Worm (Caenorhabditis elegans) whole organism, young adult: ENCODE measurements around the gene dao-6.

Experiments used
- C17E4.6 ChIP-seq: fragments of 200-800 bp; sonication (Bioruptor generic); IDR thresholded peaks from 2 replicates; pipeline ENCODE4 v1.3.6; 2022; ENCODE audit warnings: missing genetic modification reagents, missing genetic modification characterization, missing compliant biosample characterization
- D2030.7 ChIP-seq: fragments of 200-800 bp; sonication (Bioruptor generic); IDR thresholded peaks from 2 replicates; pipeline ENCODE4 v1.3.6; 2022; ENCODE audit warnings: missing genetic modification reagents, missing genetic modification characterization, missing compliant biosample characterization
- F10E7.11 ChIP-seq: sonication (generic microtip); optimal IDR thresholded peaks from 2 replicates; lab custom pipeline; 2017; ENCODE audit warnings: mild to moderate bottlenecking, missing genetic modification characterization, moderate library complexity, missing compliant biosample characterization
- F23B12.7 ChIP-seq: sonication (generic microtip); optimal IDR thresholded peaks from 2 replicates; lab custom pipeline; 2017; ENCODE audit warnings: missing genetic modification characterization, mild to moderate bottlenecking, missing compliant biosample characterization, antibody characterized with exemption, moderate library complexity; ENCODE audit not compliant: insufficient read depth
- F33H1.4 ChIP-seq: fragments of 200-800 bp; sonication (Bioruptor generic); IDR thresholded peaks from 2 replicates; pipeline ENCODE4 v1.3.6; 2022; ENCODE audit warnings: missing genetic modification reagents, missing genetic modification characterization, missing compliant biosample characterization
- F49E8.2 ChIP-seq: sonication (generic microtip); optimal IDR thresholded peaks from 3 replicates; lab custom pipeline; 2017; ENCODE audit warnings: missing genetic modification characterization, mild to moderate bottlenecking, missing compliant biosample characterization, antibody characterized with exemption, moderate library complexity; ENCODE audit not compliant: insufficient read depth
- F57C9.4 ChIP-seq: sonication (generic microtip); optimal IDR thresholded peaks from 2 replicates; lab custom pipeline; 2017; ENCODE audit warnings: mild to moderate bottlenecking, missing genetic modification characterization, missing compliant biosample characterization
- T07F8.4 ChIP-seq: sonication (generic microtip); optimal IDR thresholded peaks from 2 replicates; lab custom pipeline; 2016; ENCODE audit warnings: mild to moderate bottlenecking, missing genetic modification characterization, moderate library complexity, missing compliant biosample characterization
- Y56A3A.18 ChIP-seq: fragments of 200-800 bp; sonication (Bioruptor generic); IDR thresholded peaks from 2 replicates; pipeline ENCODE4 v1.3.6; 2022; ENCODE audit warnings: missing genetic modification reagents, missing genetic modification characterization, missing compliant biosample characterization
- ZK185.1 ChIP-seq: sonication (generic microtip); optimal IDR thresholded peaks from 2 replicates; lab custom pipeline; 2016; ENCODE audit warnings: mild to moderate bottlenecking, missing genetic modification characterization, missing compliant biosample characterization; ENCODE audit not compliant: poor library complexity, severe bottlenecking
- akir-1 ChIP-seq: fragments of 200-800 bp; sonication (Bioruptor generic); optimal IDR thresholded peaks from 2 replicates; lab custom pipeline; 2018; ENCODE audit warnings: mild to moderate bottlenecking, missing genetic modification characterization, moderate library complexity, missing compliant biosample characterization
- aptf-3 ChIP-seq: fragments of 200-800 bp; sonication (Bioruptor generic); IDR thresholded peaks from 2 replicates; pipeline ENCODE4 v1.3.6; 2022; ENCODE audit warnings: missing genetic modification characterization, missing compliant biosample characterization
- bed-1 ChIP-seq: fragments of 200-800 bp; sonication (Bioruptor generic); IDR thresholded peaks from 2 replicates; pipeline ENCODE4 v1.3.6; 2022; ENCODE audit warnings: missing genetic modification reagents, missing genetic modification characterization, missing compliant biosample characterization
- cebp-2 ChIP-seq: fragments of 200-800 bp; sonication (Bioruptor generic); IDR thresholded peaks from 2 replicates; pipeline ENCODE4 v1.3.6; 2022; ENCODE audit warnings: missing genetic modification characterization, missing compliant biosample characterization
- ceh-27 ChIP-seq: fragments of 200-800 bp; sonication (Bioruptor generic); optimal IDR thresholded peaks from 2 replicates; lab custom pipeline; 2018; ENCODE audit warnings: mild to moderate bottlenecking, missing genetic modification characterization, moderate library complexity, missing compliant biosample characterization
- ceh-58 ChIP-seq: fragments of 200-800 bp; sonication (Bioruptor generic); IDR thresholded peaks from 2 replicates; pipeline ENCODE4 v1.3.6; 2022; ENCODE audit warnings: missing genetic modification characterization, missing compliant biosample characterization
- dpl-1 ChIP-seq: fragments of 150-350 bp; optimal IDR thresholded peaks from 2 replicates; lab custom pipeline; 2014; ENCODE audit warnings: missing biosample characterization, missing genetic modification reagents, missing genetic modification characterization
- efl-1 ChIP-seq: fragments of 150-350 bp; optimal IDR thresholded peaks from 2 replicates; lab custom pipeline; 2014; ENCODE audit warnings: missing biosample characterization, missing genetic modification reagents, missing genetic modification characterization
- ets-4 ChIP-seq: fragments of 200-800 bp; sonication (Bioruptor generic); optimal IDR thresholded peaks from 2 replicates; lab custom pipeline; 2018; ENCODE audit warnings: mild to moderate bottlenecking, missing genetic modification characterization, missing compliant biosample characterization
- fkh-3 ChIP-seq: sonication (generic microtip); optimal IDR thresholded peaks from 2 replicates; lab custom pipeline; 2016; ENCODE audit warnings: mild to moderate bottlenecking, missing genetic modification characterization, missing compliant biosample characterization
- him-1 ChIP-seq: sonication (generic microtip); optimal IDR thresholded peaks from 2 replicates; lab custom pipeline; 2016; ENCODE audit warnings: missing genotype, missing genetic modification reagents, missing genetic modification characterization, missing compliant biosample characterization
- hlh-12 ChIP-seq: sonication (generic microtip); optimal IDR thresholded peaks from 2 replicates; lab custom pipeline; 2016; ENCODE audit warnings: missing genetic modification characterization, missing compliant biosample characterization
- hmg-1.2 ChIP-seq: fragments of 200-800 bp; sonication (Bioruptor generic); IDR thresholded peaks from 2 replicates; pipeline ENCODE4 v1.3.6; 2022; ENCODE audit warnings: missing genetic modification reagents, missing genetic modification characterization, missing compliant biosample characterization
- hsf-1 ChIP-seq: fragments of 200-800 bp; sonication (Bioruptor generic); IDR thresholded peaks from 2 replicates; pipeline ENCODE4 v1.3.6; 2022; ENCODE audit warnings: missing genetic modification reagents, missing genetic modification characterization, missing compliant biosample characterization
- let-607 ChIP-seq, 2 experiments: fragments of 200-800 bp in 1 of 2; sonication (Bioruptor generic) in 1 of 2; sonication (generic microtip) in 1 of 2; optimal IDR thresholded peaks; 2 replicates each; lab custom pipeline; 2016 to 2018; ENCODE audit warnings: mild to moderate bottlenecking in 2 of 2, missing compliant biosample characterization in 2 of 2, missing genetic modification characterization in 2 of 2, moderate library complexity in 2 of 2, missing genotype in 1 of 2
- lin-26 ChIP-seq: fragments of 200-800 bp; sonication (Bioruptor generic); IDR thresholded peaks from 2 replicates; pipeline ENCODE4 v1.3.6; 2022; ENCODE audit warnings: missing genetic modification reagents, missing genetic modification characterization, missing compliant biosample characterization
- lin-40 ChIP-seq: sonication (generic microtip); optimal IDR thresholded peaks from 2 replicates; lab custom pipeline; 2016; ENCODE audit warnings: missing genetic modification characterization, mild to moderate bottlenecking, missing compliant biosample characterization, missing genotype, missing genetic modification reagents
- lin-54 ChIP-seq: fragments of 200-800 bp; sonication (Bioruptor generic); optimal IDR thresholded peaks from 2 replicates; lab custom pipeline; 2018; ENCODE audit warnings: mild to moderate bottlenecking, missing genetic modification characterization, missing compliant biosample characterization
- lsl-1 ChIP-seq: fragments of 200-800 bp; sonication (Bioruptor generic); optimal IDR thresholded peaks from 2 replicates; lab custom pipeline; 2018; ENCODE audit warnings: mild to moderate bottlenecking, missing genetic modification characterization, moderate library complexity, missing compliant biosample characterization
- lsy-27 ChIP-seq: sonication (generic microtip); optimal IDR thresholded peaks from 2 replicates; lab custom pipeline; 2017; ENCODE audit warnings: missing genetic modification characterization, mild to moderate bottlenecking, missing compliant biosample characterization, antibody characterized with exemption, missing genotype, borderline replicate concordance; ENCODE audit not compliant: insufficient read depth
- madf-6 ChIP-seq: fragments of 200-800 bp; sonication (Bioruptor generic); IDR thresholded peaks from 2 replicates; pipeline ENCODE4 v1.3.6; 2022; ENCODE audit warnings: missing genetic modification reagents, missing genetic modification characterization, missing compliant biosample characterization
- madf-8 ChIP-seq: fragments of 200-800 bp; sonication (Bioruptor generic); conservative IDR thresholded peaks from 2 replicates; pipeline ENCODE4 v1.3.6; 2022; ENCODE audit warnings: missing genetic modification reagents, missing genetic modification characterization, missing compliant biosample characterization
- mcd-1 ChIP-seq: fragments of 200-800 bp; sonication (Bioruptor generic); IDR thresholded peaks from 2 replicates; pipeline ENCODE4 v1.3.6; 2022; ENCODE audit warnings: missing genetic modification reagents, missing genetic modification characterization, missing compliant biosample characterization
- mel-28 ChIP-seq: sonication (generic microtip); optimal IDR thresholded peaks from 2 replicates; lab custom pipeline; 2016; ENCODE audit warnings: borderline replicate concordance, mild to moderate bottlenecking, missing genetic modification characterization, missing compliant biosample characterization
- nhr-120 ChIP-seq: fragments of 200-800 bp; sonication (Bioruptor generic); IDR thresholded peaks from 2 replicates; pipeline ENCODE4 v1.3.6; 2022; ENCODE audit warnings: missing genetic modification characterization, missing compliant biosample characterization
- nhr-27 ChIP-seq: fragments of 200-800 bp; sonication (Bioruptor generic); optimal IDR thresholded peaks from 2 replicates; lab custom pipeline; 2018; ENCODE audit warnings: mild to moderate bottlenecking, missing genetic modification characterization, moderate library complexity, missing compliant biosample characterization
- pbrm-1 ChIP-seq: fragments of 200-800 bp; sonication (Bioruptor generic); IDR thresholded peaks from 2 replicates; pipeline ENCODE4 v1.3.6; 2022; ENCODE audit warnings: missing genetic modification reagents, missing genetic modification characterization, missing compliant biosample characterization
- rec-8 ChIP-seq, 2 experiments: sonication (generic microtip); optimal IDR thresholded peaks; 2 replicates each; lab custom pipeline; 2016; ENCODE audit warnings: mild to moderate bottlenecking in 2 of 2, missing genetic modification characterization in 2 of 2, missing genetic modification reagents in 2 of 2, missing genotype in 2 of 2, missing biosample characterization in 1 of 2, missing compliant biosample characterization in 1 of 2, moderate library complexity in 1 of 2
- rpc-1 ChIP-seq, 2 experiments: fragments of 150-350 bp in 1 of 2; sonication (generic microtip) in 1 of 2; optimal IDR thresholded peaks; 2 replicates each; lab custom pipeline; 2014 to 2018; ENCODE audit warnings: missing biosample characterization in 1 of 2, missing genetic modification characterization in 1 of 2, missing genetic modification reagents in 1 of 2, missing genotype in 1 of 2
- sdz-38 ChIP-seq: sonication (generic microtip); optimal IDR thresholded peaks from 2 replicates; lab custom pipeline; 2016; ENCODE audit warnings: missing genotype, missing genetic modification characterization, missing compliant biosample characterization
- snpc-1.3 ChIP-seq: sonication (generic microtip); optimal IDR thresholded peaks from 2 replicates; lab custom pipeline; 2017; ENCODE audit warnings: missing genetic modification characterization, mild to moderate bottlenecking, missing compliant biosample characterization, antibody characterized with exemption, moderate library complexity, missing genotype, missing genetic modification reagents; ENCODE audit not compliant: insufficient read depth
- tlf-1 ChIP-seq: fragments of 200-800 bp; sonication (Bioruptor generic); optimal IDR thresholded peaks from 2 replicates; lab custom pipeline; 2018; ENCODE audit warnings: mild to moderate bottlenecking, missing genetic modification characterization, missing compliant biosample characterization
- xnd-1 ChIP-seq: sonication (generic microtip); optimal IDR thresholded peaks from 2 replicates; lab custom pipeline; 2016; ENCODE audit warnings: missing genotype, missing genetic modification reagents, missing genetic modification characterization, missing compliant biosample characterization
- zim-3 ChIP-seq: sonication (generic microtip); optimal IDR thresholded peaks from 2 replicates; lab custom pipeline; 2017; ENCODE audit warnings: mild to moderate bottlenecking, missing genetic modification characterization, moderate library complexity, missing compliant biosample characterization
- ztf-28 ChIP-seq: fragments of 200-800 bp; sonication (Bioruptor generic); IDR thresholded peaks from 2 replicates; pipeline ENCODE4 v1.3.6; 2022; ENCODE audit warnings: missing genetic modification reagents, missing genetic modification characterization, missing compliant biosample characterization
- ztf-3 ChIP-seq: fragments of 200-800 bp; sonication (Bioruptor generic); optimal IDR thresholded peaks from 2 replicates; lab custom pipeline; 2018; ENCODE audit warnings: mild to moderate bottlenecking, missing genetic modification characterization, missing compliant biosample characterization

Gene dao-6

ce11 chrIII:9717243-9717642 is 18.8 kb downstream of the dao-6 start (continued):
- TF ChIP-seq F57C9.4 (tag; lab: Kevin White, UChicago) (peak; percentile 34), let-607 (tag; optimal IDR thresholded peaks at IDR 0.05; lab: Kevin White, UChicago) (no peak), cebp-2 (GFP tag; lab: Robert Waterston, UW) (no peak), hsf-1 (GFP tag; lab: Robert Waterston, UW) (0 out of 2 replicates have a peak, but pooled peaks have one; percentile 26), C17E4.6 (GFP tag; lab: Robert Waterston, UW) (peak; percentile 55; the same call in 1 of the 2 replicates), mcd-1 (GFP tag; lab: Robert Waterston, UW) (peak; percentile 76), ztf-28 (no peak), nhr-120 (GFP tag; lab: Robert Waterston, UW) (no peak), ceh-58 (GFP tag; lab: Robert Waterston, UW) (no peak), madf-8 (GFP tag; lab: Robert Waterston, UW) (peak; percentile 37; the same call in 1 of the 2 replicates), pbrm-1 (GFP tag; lab: Robert Waterston, UW) (peak; percentile 95), F49E8.2 (tag; lab: Kevin White, UChicago) (peak; percentile 67), dpl-1 (no peak), lsl-1 (GFP tag; lab: Kevin White, UChicago) (peak; percentile 77), nhr-27 (tag; lab: Kevin White, UChicago) (peak; percentile 18), lin-54 (peak; percentile 65), snpc-1.3 (peak; percentile 94), xnd-1 (tag; lab: Kevin White, UChicago) (peak; percentile 62), Y56A3A.18 (GFP tag; lab: Robert Waterston, UW) (peak; percentile 78; the same call in 1 of the 2 replicates), lsy-27 (tag; lab: Kevin White, UChicago) (peak; percentile 17), rec-8 (tag; optimal IDR thresholded peaks at IDR 0.05; lab: Kevin White, UChicago) (peak in 1 of 2 experiments; percentile 41), sdz-38 (no peak), rpc-1 (optimal IDR thresholded peaks at IDR 0.05; lab: Kevin White, UChicago) (no peak), rpc-1 (tag; optimal IDR thresholded peaks at IDR 0.05; lab: Kevin White, UChicago) (peak; percentile 7), ets-4 (no peak), akir-1 (peak; percentile 20), mel-28 (tag; lab: Kevin White, UChicago) (no peak), tlf-1 (peak; percentile 38), F23B12.7 (peak; percentile 84), him-1 (tag; lab: Kevin White, UChicago) (peak; percentile 97), ztf-3 (no peak), F10E7.11 (tag; lab: Kevin White, UChicago) (peak; percentile 17), madf-6 (peak; percentile 92), ZK185.1 (tag; lab: Kevin White, UChicago) (peak; percentile 72), ceh-27 (no peak), hlh-12 (tag; lab: Kevin White, UChicago) (no peak), F33H1.4 (GFP tag; lab: Robert Waterston, UW) (peak; percentile 64), bed-1 (GFP tag; lab: Robert Waterston, UW) (no peak), aptf-3 (GFP tag; lab: Robert Waterston, UW) (no peak), zim-3 (tag; lab: Kevin White, UChicago) (peak; percentile 40), T07F8.4 (tag; lab: Kevin White, UChicago) (no peak), hmg-1.2 (GFP tag; lab: Robert Waterston, UW) (peak; percentile 98), efl-1 (peak; percentile 9), lin-40 (tag; lab: Kevin White, UChicago) (peak; percentile 66), fkh-3 (tag; lab: Kevin White, UChicago) (no peak), D2030.7 (GFP tag; lab: Robert Waterston, UW) (peak; percentile 87), lin-26 (no peak)
